Worm (Caenorhabditis elegans): ENCODE data around the gene ham-1.
A peak's percentile ranks its signal among the peaks of the same experiment; 100 is the strongest.

ham-1 gene

DNA sequence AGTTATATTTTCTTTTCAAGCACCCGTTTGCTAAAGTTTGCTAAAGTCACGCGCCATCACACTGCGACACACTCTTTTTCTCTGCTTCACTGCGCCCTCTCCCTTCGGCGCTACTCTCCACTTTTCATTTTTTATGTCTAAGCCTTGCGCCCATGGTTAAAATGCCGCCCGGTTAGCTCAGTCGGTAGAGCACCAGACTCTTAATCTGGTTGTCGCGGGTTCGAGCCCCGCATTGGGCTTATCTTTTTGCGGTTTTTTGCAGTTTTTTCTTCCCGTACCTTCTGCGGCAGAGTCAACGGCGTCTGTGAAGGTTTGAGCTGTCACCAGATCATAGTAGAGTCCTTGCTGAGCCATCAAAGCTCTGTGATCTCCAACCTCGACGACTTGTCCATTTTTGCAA, 52.6 kb downstream of the ham-1 start (continued):
- TF ChIP-seq lin-26 (GFP tag; IDR thresholded peaks at IDR 0.05), result peak; percentile 89
- TF ChIP-seq die-1 (tag; optimal IDR thresholded peaks at IDR 0.05), result peak; percentile 90
- TF ChIP-seq cebp-1 (GFP tag; IDR thresholded peaks at IDR 0.05), result peak; percentile 43
- TF ChIP-seq cebp-1 (tag; optimal IDR thresholded peaks at IDR 0.05), result peak; percentile 76
- TF ChIP-seq ztf-3 (GFP tag; optimal IDR thresholded peaks at IDR 0.05), result no peak
- TF ChIP-seq lin-35 (GFP tag; optimal IDR thresholded peaks at IDR 0.05), result peak in 1 of 3 experiments; percentile 59
- peak; percentile 64; the same call in 1 of the 2 replicates for TF ChIP-seq Y53G8AR.9 (GFP tag; conservative IDR thresholded peaks at IDR 0.05)
- peak; percentile 13 to 44 for TF ChIP-seq let-607 (tag; optimal IDR thresholded peaks at IDR 0.05)
- TF ChIP-seq let-526 (GFP tag; IDR thresholded peaks at IDR 0.05), result 0 out of 2 replicates have a peak, but pooled peaks have one; percentile 44
- TF ChIP-seq ztf-28 (GFP tag; IDR thresholded peaks at IDR 0.05), result peak; percentile 89
- peak; percentile 2 for TF ChIP-seq efl-1 (GFP tag; optimal IDR thresholded peaks at IDR 0.05)
- peak; percentile 64 for TF ChIP-seq lin-54 (GFP tag; optimal IDR thresholded peaks at IDR 0.05)
- TF ChIP-seq tlf-1 (GFP tag; optimal IDR thresholded peaks at IDR 0.05), result no peak
- TF ChIP-seq dpl-1 (GFP tag; optimal IDR thresholded peaks at IDR 0.05), result no peak
- peak; percentile 17 for TF ChIP-seq nhr-27 (tag; optimal IDR thresholded peaks at IDR 0.05)
- TF ChIP-seq rpc-1 (optimal IDR thresholded peaks at IDR 0.05), result peak; percentile 84
- TF ChIP-seq rpc-1 (tag; optimal IDR thresholded peaks at IDR 0.05), result peak; percentile 90
- TF ChIP-seq madf-8 (GFP tag; conservative IDR thresholded peaks at IDR 0.05), result no peak
- TF ChIP-seq K11D2.4 (GFP tag; IDR thresholded peaks at IDR 0.05), result peak; percentile 72; the same call in 1 of the 2 replicates
- peak; percentile 44 for TF ChIP-seq mxl-1 (tag; optimal IDR thresholded peaks at IDR 0.05)
- no peak for TF ChIP-seq hrde-1 (tag; optimal IDR thresholded peaks at IDR 0.05; ENCODE audit: borderline replicate concordance)
- peak; percentile 52 for TF ChIP-seq atf-7 (tag; optimal IDR thresholded peaks at IDR 0.05)
- peak; percentile 68 for TF ChIP-seq ekl-4 (GFP tag; IDR thresholded peaks at IDR 0.05)
- TF ChIP-seq hsf-1 (GFP tag; IDR thresholded peaks at IDR 0.05), result 0 out of 2 replicates have a peak, but pooled peaks have one; percentile 11
- TF ChIP-seq nfya-2 (GFP tag; IDR thresholded peaks at IDR 0.05), result no peak
- peak; percentile 71 for TF ChIP-seq B0336.3 (GFP tag; IDR thresholded peaks at IDR 0.05)
- peak; percentile 76 for TF ChIP-seq mcd-1 (GFP tag; IDR thresholded peaks at IDR 0.05)
- peak; percentile 19 for TF ChIP-seq akir-1 (GFP tag; optimal IDR thresholded peaks at IDR 0.05)
- TF ChIP-seq sptf-2 (GFP tag; optimal IDR thresholded peaks at IDR 0.05), result no peak
- TF ChIP-seq bed-1 (GFP tag; IDR thresholded peaks at IDR 0.05), result no peak
- TF ChIP-seq nhr-120 (GFP tag; IDR thresholded peaks at IDR 0.05), result no peak
- peak; percentile 42 for TF ChIP-seq B0035.1 (tag; optimal IDR thresholded peaks at IDR 0.05)
- TF ChIP-seq madf-10 (tag; optimal IDR thresholded peaks at IDR 0.05), result peak; percentile 81
- TF ChIP-seq ets-4 (GFP tag; optimal IDR thresholded peaks at IDR 0.05), result no peak
- no peak for TF ChIP-seq aptf-3 (GFP tag; IDR thresholded peaks at IDR 0.05)
- peak; percentile 60 for TF ChIP-seq ceh-100 (GFP tag; IDR thresholded peaks at IDR 0.05)
- TF ChIP-seq F57A8.1 (GFP tag; optimal IDR thresholded peaks at IDR 0.05), result no peak
- no peak for TF ChIP-seq ccch-3 (GFP tag; optimal IDR thresholded peaks at IDR 0.05)
- peak; percentile 86 for TF ChIP-seq B0261.1 (tag; optimal IDR thresholded peaks at IDR 0.05)
- no peak for TF ChIP-seq lir-1 (GFP tag; conservative IDR thresholded peaks at IDR 0.05)
- TF ChIP-seq dpff-1 (tag; optimal IDR thresholded peaks at IDR 0.05), result no peak
- peak; percentile 86 for TF ChIP-seq dox-1 (GFP tag; IDR thresholded peaks at IDR 0.05)
- TF ChIP-seq C17E4.6 (GFP tag; IDR thresholded peaks at IDR 0.05), result no peak
- peak; percentile 58 for TF ChIP-seq K12H6.12 (tag; optimal IDR thresholded peaks at IDR 0.05)
- no peak for TF ChIP-seq nfya-1 (tag; optimal IDR thresholded peaks at IDR 0.05; ENCODE audit: borderline replicate concordance, insufficient read depth)
- TF ChIP-seq F57C9.4 (tag; optimal IDR thresholded peaks at IDR 0.05), result no peak
- peak; percentile 45; the same call in 1 of the 2 replicates for TF ChIP-seq cebp-2 (GFP tag; IDR thresholded peaks at IDR 0.05)
- TF ChIP-seq him-1 (tag; optimal IDR thresholded peaks at IDR 0.05), result peak; percentile 81
- no peak for TF ChIP-seq unc-62 (GFP tag; optimal IDR thresholded peaks at IDR 0.05)
